Fruit fly (Drosophila melanogaster) whole organism, prepupa: ENCODE measurements around the gene Snoo.

Source experiments
- Blimp-1 ChIP-seq: fragments of 200-800 bp; sonication (Bioruptor generic); optimal IDR thresholded peaks from 3 replicates; lab custom pipeline; 2017; ENCODE audit warnings: missing biosample characterization, missing genetic modification characterization, mild to moderate bottlenecking, moderate library complexity, missing genetic modification reagents
- CG10631 ChIP-seq: fragments of 200-800 bp; sonication (Bioruptor generic); optimal IDR thresholded peaks from 2 replicates; lab custom pipeline; 2016; ENCODE audit warnings: missing biosample characterization, missing genetic modification characterization
- CG11294 ChIP-seq: fragments of 200-800 bp; sonication (Bioruptor generic); IDR thresholded peaks from 2 replicates; pipeline ENCODE4 v1.3.6; 2022; ENCODE audit warnings: missing biosample characterization, missing genetic modification characterization
- CG11902 ChIP-seq: fragments of 200-800 bp; sonication (Bioruptor generic); optimal IDR thresholded peaks from 3 replicates; lab custom pipeline; 2016; ENCODE audit warnings: missing biosample characterization, missing genetic modification characterization
- CG15336 ChIP-seq: fragments of 200-800 bp; sonication (Bioruptor generic); IDR thresholded peaks from 2 replicates; pipeline ENCODE4 v1.3.6; 2022; ENCODE audit warnings: missing biosample characterization, missing genetic modification characterization
- CG1621 ChIP-seq: fragments of 200-800 bp; sonication (Bioruptor generic); optimal IDR thresholded peaks from 3 replicates; lab custom pipeline; 2018; ENCODE audit warnings: missing biosample characterization, mild to moderate bottlenecking, missing genetic modification characterization
- CG16779 ChIP-seq: fragments of 200-800 bp; sonication (Bioruptor generic); optimal IDR thresholded peaks from 3 replicates; lab custom pipeline; 2017; ENCODE audit warnings: missing biosample characterization, mild to moderate bottlenecking, missing genetic modification characterization
- CG3032 ChIP-seq: fragments of 200-800 bp; optimal IDR thresholded peaks from 2 replicates; lab custom pipeline; 2019; ENCODE audit warnings: missing biosample characterization, mild to moderate bottlenecking, missing genetic modification characterization, moderate library complexity
- CG31627 ChIP-seq: fragments of 200-800 bp; sonication (Bioruptor generic); optimal IDR thresholded peaks from 3 replicates; lab custom pipeline; 2016; ENCODE audit warnings: missing biosample characterization, missing genetic modification characterization
- CG32006 ChIP-seq: fragments of 200-800 bp; sonication (Bioruptor generic); optimal IDR thresholded peaks from 3 replicates; lab custom pipeline; 2017; ENCODE audit warnings: missing biosample characterization, mild to moderate bottlenecking, missing genetic modification characterization
- CG34406 ChIP-seq: fragments of 200-800 bp; sonication (Bioruptor generic); optimal IDR thresholded peaks from 3 replicates; lab custom pipeline; 2016; ENCODE audit warnings: missing biosample characterization, missing genetic modification characterization
- CG3919 ChIP-seq: fragments of 200-800 bp; sonication (Bioruptor generic); optimal IDR thresholded peaks from 3 replicates; lab custom pipeline; 2016; ENCODE audit warnings: missing biosample characterization, missing genetic modification characterization
- CG4318 ChIP-seq: fragments of 200-800 bp; sonication (Bioruptor generic); optimal IDR thresholded peaks from 3 replicates; lab custom pipeline; 2017; ENCODE audit warnings: missing biosample characterization, mild to moderate bottlenecking, missing genetic modification characterization
- CG6276 ChIP-seq: fragments of 200-800 bp; sonication (Bioruptor generic); optimal IDR thresholded peaks from 2 replicates; lab custom pipeline; 2017; ENCODE audit warnings: missing biosample characterization, mild to moderate bottlenecking, missing genetic modification characterization
- CG6792 ChIP-seq: fragments of 200-800 bp; sonication (Bioruptor generic); optimal IDR thresholded peaks from 3 replicates; lab custom pipeline; 2016; ENCODE audit warnings: missing biosample characterization, missing genetic modification characterization
- CG6808 ChIP-seq: fragments of 200-800 bp; sonication (Bioruptor generic); optimal IDR thresholded peaks from 3 replicates; lab custom pipeline; 2017; ENCODE audit warnings: missing biosample characterization, missing genetic modification characterization, mild to moderate bottlenecking, moderate library complexity, missing genetic modification reagents
- CG6854 ChIP-seq: fragments of 200-800 bp; sonication (Bioruptor generic); optimal IDR thresholded peaks from 2 replicates; lab custom pipeline; 2017; ENCODE audit warnings: missing biosample characterization, mild to moderate bottlenecking, missing genetic modification characterization
- CG7368 ChIP-seq: fragments of 200-800 bp; sonication (Bioruptor generic); optimal IDR thresholded peaks from 3 replicates; lab custom pipeline; 2016; ENCODE audit warnings: missing biosample characterization, missing genetic modification characterization
- CG8119 ChIP-seq: fragments of 200-800 bp; sonication (Bioruptor generic); IDR thresholded peaks from 3 replicates; pipeline ENCODE4 v1.3.6; 2022; ENCODE audit warnings: missing biosample characterization, missing genetic modification characterization
- CG8319 ChIP-seq: fragments of 200-800 bp; sonication (Bioruptor generic); optimal IDR thresholded peaks from 3 replicates; lab custom pipeline; 2016; ENCODE audit warnings: missing biosample characterization, missing genetic modification characterization
- CG8632 ChIP-seq: fragments of 200-800 bp; sonication (Bioruptor generic); optimal IDR thresholded peaks from 3 replicates; lab custom pipeline; 2016; ENCODE audit warnings: missing biosample characterization, missing genetic modification characterization
- CG9139 ChIP-seq: fragments of 200-800 bp; sonication (Bioruptor generic); optimal IDR thresholded peaks from 3 replicates; lab custom pipeline; 2017; ENCODE audit warnings: missing biosample characterization, mild to moderate bottlenecking, missing genetic modification characterization
- Eip75B ChIP-seq: fragments of 200-800 bp; sonication (Bioruptor generic); optimal IDR thresholded peaks from 3 replicates; lab custom pipeline; 2016; ENCODE audit warnings: missing biosample characterization, missing genetic modification characterization
- Eip78C ChIP-seq: fragments of 200-800 bp; sonication (Bioruptor generic); peaks from one replicate; lab custom pipeline; 2016; ENCODE audit warnings: missing biosample characterization, missing genetic modification characterization
- Eip93F ChIP-seq: fragments of 200-800 bp; sonication (Bioruptor generic); optimal IDR thresholded peaks from 2 replicates; lab custom pipeline; 2016; ENCODE audit warnings: missing biosample characterization, mild to moderate bottlenecking, missing genetic modification characterization
- Ets21C ChIP-seq: fragments of 200-800 bp; sonication (Bioruptor generic); optimal IDR thresholded peaks from 3 replicates; lab custom pipeline; 2016; ENCODE audit warnings: missing biosample characterization, missing genetic modification characterization
- Ets96B ChIP-seq: fragments of 200-800 bp; optimal IDR thresholded peaks from 2 replicates; lab custom pipeline; 2019; ENCODE audit warnings: missing biosample characterization, mild to moderate bottlenecking, missing genetic modification characterization, moderate library complexity
- Gug ChIP-seq: fragments of 200-800 bp; sonication (Bioruptor generic); IDR thresholded peaks from 2 replicates; pipeline ENCODE4 v1.3.6; 2022; ENCODE audit warnings: missing biosample characterization, missing genetic modification characterization
- Hr39 ChIP-seq: fragments of 200-800 bp; sonication (Bioruptor generic); optimal IDR thresholded peaks from 2 replicates; lab custom pipeline; 2016; ENCODE audit warnings: missing biosample characterization, missing genetic modification characterization
- Hr4 ChIP-seq: fragments of 200-800 bp; sonication (Bioruptor generic); optimal IDR thresholded peaks from 3 replicates; lab custom pipeline; 2016; ENCODE audit warnings: missing biosample characterization, missing genetic modification characterization
- Lpt ChIP-seq: fragments of 200-800 bp; sonication (Bioruptor generic); optimal IDR thresholded peaks from 3 replicates; lab custom pipeline; 2016; ENCODE audit warnings: missing biosample characterization, missing genetic modification characterization
- OdsH ChIP-seq: fragments of 200-800 bp; sonication (Bioruptor generic); optimal IDR thresholded peaks from 3 replicates; lab custom pipeline; 2016; ENCODE audit warnings: missing biosample characterization, missing genetic modification characterization
- Smox ChIP-seq: fragments of 200-800 bp; sonication (Bioruptor generic); optimal IDR thresholded peaks from 3 replicates; lab custom pipeline; 2016; ENCODE audit warnings: missing biosample characterization, missing genetic modification characterization
- Sox14 ChIP-seq: fragments of 200-800 bp; sonication (Bioruptor generic); optimal IDR thresholded peaks from 3 replicates; lab custom pipeline; 2016; ENCODE audit warnings: missing biosample characterization, missing genetic modification characterization
- achi ChIP-seq: fragments of 200-800 bp; sonication (Bioruptor generic); optimal IDR thresholded peaks from 3 replicates; lab custom pipeline; 2016; ENCODE audit warnings: missing biosample characterization, missing genetic modification characterization
- acj6 ChIP-seq: fragments of 200-800 bp; sonication (Bioruptor generic); optimal IDR thresholded peaks from 3 replicates; lab custom pipeline; 2016; ENCODE audit warnings: missing biosample characterization, missing genetic modification characterization
- cyc ChIP-seq: fragments of 200-800 bp; sonication (Bioruptor generic); optimal IDR thresholded peaks from 3 replicates; lab custom pipeline; 2016; ENCODE audit warnings: missing biosample characterization, missing genetic modification characterization
- dac ChIP-seq: fragments of 200-800 bp; sonication (Bioruptor generic); optimal IDR thresholded peaks from 2 replicates; lab custom pipeline; 2017; ENCODE audit warnings: missing biosample characterization, mild to moderate bottlenecking, missing genetic modification characterization
- dsx ChIP-seq: fragments of 200-800 bp; optimal IDR thresholded peaks from 3 replicates; lab custom pipeline; 2019; ENCODE audit warnings: missing biosample characterization, mild to moderate bottlenecking, missing genetic modification characterization, moderate library complexity; ENCODE audit not compliant: poor library complexity, severe bottlenecking
- eg ChIP-seq: fragments of 200-800 bp; sonication (Bioruptor generic); IDR thresholded peaks from 3 replicates; pipeline ENCODE4 v1.3.6; 2022; ENCODE audit warnings: missing biosample characterization, missing genetic modification characterization
- esn ChIP-seq: fragments of 200-800 bp; sonication (Bioruptor generic); optimal IDR thresholded peaks from 2 replicates; lab custom pipeline; 2016; ENCODE audit warnings: missing biosample characterization, mild to moderate bottlenecking, missing genetic modification characterization, moderate library complexity
- fd85E ChIP-seq: fragments of 200-800 bp; sonication (Bioruptor generic); optimal IDR thresholded peaks from 3 replicates; lab custom pipeline; 2016; ENCODE audit warnings: missing biosample characterization, missing genetic modification characterization
- fkh ChIP-seq: fragments of 200-800 bp; sonication (Bioruptor generic); optimal IDR thresholded peaks from 3 replicates; lab custom pipeline; 2017; ENCODE audit warnings: missing biosample characterization, mild to moderate bottlenecking, missing genetic modification characterization, moderate library complexity
- lz ChIP-seq: fragments of 200-800 bp; sonication (Bioruptor generic); optimal IDR thresholded peaks from 3 replicates; lab custom pipeline; 2016; ENCODE audit warnings: missing biosample characterization, missing genetic modification characterization
- pdm3 ChIP-seq: fragments of 200-800 bp; sonication (Bioruptor generic); optimal IDR thresholded peaks from 3 replicates; lab custom pipeline; 2016; ENCODE audit warnings: missing biosample characterization, missing genetic modification characterization
- salr ChIP-seq, 2 experiments: fragments of 200-800 bp; sonication (Bioruptor generic); optimal IDR thresholded peaks; 3 replicates each; lab custom pipeline; 2016 to 2018; ENCODE audit warnings: missing biosample characterization in 2 of 2, missing genetic modification characterization in 2 of 2, mild to moderate bottlenecking in 1 of 2
- svp ChIP-seq: fragments of 200-800 bp; sonication (Bioruptor generic); peaks from one replicate; lab custom pipeline; 2016; ENCODE audit warnings: missing biosample characterization, missing genetic modification characterization
- topi ChIP-seq: fragments of 200-800 bp; sonication (Bioruptor generic); optimal IDR thresholded peaks from 3 replicates; lab custom pipeline; 2016; ENCODE audit warnings: missing biosample characterization, missing genetic modification characterization

Snoo gene

dm6 chr2L:8007160-8007876 is 23.3 kb upstream of the Snoo start, which contains the start of gene Spn28Dc (continued):
- TF ChIP-seq fd85E (GFP tag; lab: Kevin White, UChicago) = no peak
- TF ChIP-seq fkh (GFP tag; lab: Kevin White, UChicago) = peak; percentile 25
- peak; percentile 10 for TF ChIP-seq Eip93F (GFP tag; lab: Kevin White, UChicago)
- TF ChIP-seq Gug (GFP tag; lab: Robert Waterston, UW) = no peak
- TF ChIP-seq CG6276 (GFP tag; lab: Kevin White, UChicago) = no peak
- TF ChIP-seq CG6792 = peak; percentile 7
- TF ChIP-seq CG31627 (GFP tag; lab: Kevin White, UChicago) = no peak
- TF ChIP-seq OdsH (GFP tag; lab: Kevin White, UChicago) = no peak
- no peak for TF ChIP-seq acj6
- TF ChIP-seq Eip78C (GFP tag; lab: Kevin White, UChicago) = peak; percentile 80
- no peak for TF ChIP-seq esn (GFP tag; lab: Kevin White, UChicago)
- no peak for TF ChIP-seq Smox (GFP tag; lab: Kevin White, UChicago)
- TF ChIP-seq CG11902 (GFP tag; lab: Kevin White, UChicago) = no peak
- TF ChIP-seq CG6854 (GFP tag; lab: Kevin White, UChicago) = peak; percentile 90
- TF ChIP-seq topi = no peak
- no peak for TF ChIP-seq CG15336 (GFP tag; lab: Robert Waterston, UW)
- TF ChIP-seq cyc (GFP tag; lab: Kevin White, UChicago) = no peak
- TF ChIP-seq CG34406 (GFP tag; lab: Kevin White, UChicago) = no peak
- no peak for TF ChIP-seq Lpt (GFP tag; lab: Kevin White, UChicago)
- no peak for TF ChIP-seq Ets21C (GFP tag; lab: Kevin White, UChicago)
- peak; percentile 59 for TF ChIP-seq CG6808 (GFP tag; lab: Kevin White, UChicago)
- TF ChIP-seq svp (GFP tag; lab: Kevin White, UChicago) = peak; percentile 98
- no peak for TF ChIP-seq CG10631 (GFP tag; lab: Kevin White, UChicago)
- no peak for TF ChIP-seq CG7368
- no peak for TF ChIP-seq CG8319 (GFP tag; lab: Kevin White, UChicago)
- no peak for TF ChIP-seq Sox14
- TF ChIP-seq Blimp-1 (GFP tag; lab: Kevin White, UChicago) = no peak
- peak; percentile 60 for TF ChIP-seq CG16779 (tag; lab: Kevin White, UChicago)
- TF ChIP-seq pdm3 (GFP tag; lab: Kevin White, UChicago) = no peak
- TF ChIP-seq dac (GFP tag; lab: Kevin White, UChicago) = no peak
- no peak for TF ChIP-seq salr (GFP tag; optimal IDR thresholded peaks at IDR 0.05; lab: Kevin White, UChicago)

dm6 chr2L:8006038-8006437 is 22.0 kb upstream of the Snoo start:
- TF ChIP-seq CG32006 (GFP tag; lab: Kevin White, UChicago) (peak; percentile 56), Blimp-1 (GFP tag; lab: Kevin White, UChicago) (no peak), CG6276 (GFP tag; lab: Kevin White, UChicago) (peak; percentile 66), dac (GFP tag; lab: Kevin White, UChicago) (no peak), CG8632 (GFP tag; lab: Kevin White, UChicago) (peak; percentile 15), eg (GFP tag; lab: Robert Waterston, UW) (no peak; the same call in 2 of the 3 replicates), Eip75B (GFP tag; lab: Kevin White, UChicago) (peak; percentile 71), CG34406 (GFP tag; lab: Kevin White, UChicago) (peak; percentile 34), Ets96B (tag; lab: Kevin White, UChicago) (peak; percentile 33), CG9139 (GFP tag; lab: Kevin White, UChicago) (peak; percentile 35), CG3032 (tag; lab: Kevin White, UChicago) (peak; percentile 68), CG11294 (GFP tag; lab: Robert Waterston, UW) (peak; percentile 24; the same call in 1 of the 2 replicates), Ets21C (GFP tag; lab: Kevin White, UChicago) (no peak), OdsH (GFP tag; lab: Kevin White, UChicago) (peak; percentile 64), CG7368 (peak; percentile 60), CG16779 (tag; lab: Kevin White, UChicago) (peak; percentile 5), acj6 (peak; percentile 48), lz (GFP tag; lab: Kevin White, UChicago) (peak; percentile 37), CG4318 (GFP tag; lab: Kevin White, UChicago) (peak; percentile 20), CG6792 (peak; percentile 15), CG1621 (tag; lab: Kevin White, UChicago) (peak; percentile 57), CG15336 (GFP tag; lab: Robert Waterston, UW) (peak; percentile 68), CG31627 (GFP tag; lab: Kevin White, UChicago) (peak; percentile 25), dsx (GFP tag; lab: Kevin White, UChicago) (peak; percentile 67), CG8119 (GFP tag; lab: Robert Waterston, UW) (peak; percentile 76), pdm3 (GFP tag; lab: Kevin White, UChicago) (peak; percentile 61), CG3919 (GFP tag; lab: Kevin White, UChicago) (peak; percentile 75), Hr4 (GFP tag; lab: Kevin White, UChicago) (peak; percentile 45), Hr39 (peak; percentile 46), Sox14 (peak; percentile 42), achi (peak; percentile 48)
